Worm (Caenorhabditis elegans): ENCODE data around the gene hif-1.

- TF ChIP-seq nhr-25 (tag; optimal IDR thresholded peaks at IDR 0.05) (no peak), nhr-237 (tag; optimal IDR thresholded peaks at IDR 0.05) (no peak), ztf-11 (tag; optimal IDR thresholded peaks at IDR 0.05) (no peak), zag-1 (tag; optimal IDR thresholded peaks at IDR 0.05) (no peak), nhr-12 (tag; optimal IDR thresholded peaks at IDR 0.05) (no peak), ZK546.5 (tag; optimal IDR thresholded peaks at IDR 0.05) (no peak), elt-1 (tag; optimal IDR thresholded peaks at IDR 0.05) (no peak)
Observed at ce11 chrV:20781346-20781952, 1.2 kb downstream of the hif-1 start.

Measured in whole organism, L2 larva.